Worm (Caenorhabditis elegans) whole organism, L3 larva: ENCODE results near the gene F32D8.8.

Experiments
- ZK546.5 ChIP-seq: sonication (generic microtip); optimal IDR thresholded peaks from 2 replicates; lab custom pipeline; 2017; ENCODE audit warnings: missing biosample characterization, missing genetic modification characterization
- ama-1 ChIP-seq: fragments of 150-350 bp; optimal IDR thresholded peaks from 2 replicates; lab custom pipeline; 2018
- ceh-16 ChIP-seq: sonication (generic microtip); optimal IDR thresholded peaks from 2 replicates; lab custom pipeline; 2017; ENCODE audit warnings: missing biosample characterization, missing genetic modification characterization
- ceh-28 ChIP-seq: fragments of 150-350 bp; optimal IDR thresholded peaks from 2 replicates; lab custom pipeline; 2014; ENCODE audit warnings: missing biosample characterization, missing genetic modification reagents, missing genetic modification characterization
- ceh-82 ChIP-seq: fragments of 150-350 bp; optimal IDR thresholded peaks from 2 replicates; lab custom pipeline; 2014; ENCODE audit warnings: missing biosample characterization, missing genetic modification characterization
- egl-5 ChIP-seq: fragments of 150-350 bp; optimal IDR thresholded peaks from 2 replicates; lab custom pipeline; 2017; ENCODE audit warnings: missing biosample characterization, missing genetic modification reagents, missing genetic modification characterization, inconsistent platforms
- elt-1 ChIP-seq: fragments of 150-350 bp; optimal IDR thresholded peaks from 2 replicates; lab custom pipeline; 2014; ENCODE audit warnings: missing biosample characterization, missing genetic modification characterization
- elt-2 ChIP-seq: sonication (generic microtip); optimal IDR thresholded peaks from 2 replicates; lab custom pipeline; 2016; ENCODE audit warnings: missing genetic modification reagents, mild to moderate bottlenecking, missing genetic modification characterization, missing compliant biosample characterization
- elt-3 ChIP-seq, 3 experiments: fragments of 150-350 bp in 1 of 3; sonication (generic microtip) in 2 of 3; optimal IDR thresholded peaks; 2 replicates in 2 of 3; 4 replicates in 1 of 3; lab custom pipeline; 2014 to 2017; ENCODE audit warnings: missing biosample characterization in 3 of 3, missing genetic modification characterization in 3 of 3
- eor-1 ChIP-seq, 2 experiments: fragments of 150-350 bp; optimal IDR thresholded peaks; 2 replicates each; lab custom pipeline; 2014 to 2018; ENCODE audit warnings: missing biosample characterization in 2 of 2, missing genetic modification characterization in 2 of 2
- fkh-10 ChIP-seq: sonication (generic microtip); optimal IDR thresholded peaks from 2 replicates; lab custom pipeline; 2017; ENCODE audit warnings: missing biosample characterization, missing genetic modification reagents, missing genetic modification characterization
- fkh-2 ChIP-seq: fragments of 150-350 bp; optimal IDR thresholded peaks from 2 replicates; lab custom pipeline; 2014; ENCODE audit warnings: missing biosample characterization, missing genetic modification reagents, missing genetic modification characterization
- hmg-11 ChIP-seq: sonication (generic microtip); optimal IDR thresholded peaks from 2 replicates; lab custom pipeline; 2016; ENCODE audit warnings: missing genetic modification characterization, missing compliant biosample characterization
- jun-1 ChIP-seq: fragments of 150-350 bp; optimal IDR thresholded peaks from 2 replicates; lab custom pipeline; 2014; ENCODE audit warnings: missing biosample characterization, missing genetic modification reagents, missing genetic modification characterization
- lin-15B ChIP-seq: fragments of 150-350 bp; optimal IDR thresholded peaks from 2 replicates; lab custom pipeline; 2014; ENCODE audit warnings: missing biosample characterization, missing genetic modification characterization
- mdl-1 ChIP-seq: fragments of 150-350 bp; optimal IDR thresholded peaks from 2 replicates; lab custom pipeline; 2014; ENCODE audit warnings: missing biosample characterization, missing genetic modification characterization
- mml-1 ChIP-seq: fragments of 150-350 bp; sonication (generic microtip); optimal IDR thresholded peaks from 3 replicates; lab custom pipeline; 2014; ENCODE audit warnings: missing biosample characterization, missing genetic modification characterization
- nfya-1 ChIP-seq: sonication (generic microtip); optimal IDR thresholded peaks from 2 replicates; lab custom pipeline; 2017; ENCODE audit warnings: missing genetic modification characterization, mild to moderate bottlenecking, missing compliant biosample characterization, antibody characterized with exemption, moderate library complexity; ENCODE audit not compliant: insufficient read depth
- nhr-11 ChIP-seq: fragments of 150-350 bp; optimal IDR thresholded peaks from 2 replicates; lab custom pipeline; 2014; ENCODE audit warnings: missing biosample characterization, missing genetic modification characterization
- nhr-12 ChIP-seq: fragments of 150-350 bp; optimal IDR thresholded peaks from 2 replicates; lab custom pipeline; 2014; ENCODE audit warnings: missing biosample characterization, missing genetic modification characterization
- nhr-23 ChIP-seq: fragments of 150-350 bp; optimal IDR thresholded peaks from 2 replicates; lab custom pipeline; 2014; ENCODE audit warnings: missing biosample characterization, missing genetic modification reagents, missing genetic modification characterization
- nhr-237 ChIP-seq: fragments of 150-350 bp; optimal IDR thresholded peaks from 2 replicates; lab custom pipeline; 2014; ENCODE audit warnings: missing biosample characterization, missing genetic modification characterization
- nhr-25 ChIP-seq: sonication (generic microtip); optimal IDR thresholded peaks from 2 replicates; lab custom pipeline; 2017; ENCODE audit warnings: missing biosample characterization, missing genetic modification characterization
- nhr-43 ChIP-seq: sonication (generic microtip); optimal IDR thresholded peaks from 2 replicates; lab custom pipeline; 2016; ENCODE audit warnings: mild to moderate bottlenecking, missing genetic modification characterization, missing compliant biosample characterization; ENCODE audit not compliant: poor library complexity, severe bottlenecking
- nhr-67 ChIP-seq: fragments of 150-350 bp; optimal IDR thresholded peaks from 2 replicates; lab custom pipeline; 2014; ENCODE audit warnings: missing biosample characterization, missing genetic modification characterization
- nhr-76 ChIP-seq: fragments of 150-350 bp; sonication (generic microtip); optimal IDR thresholded peaks from 5 replicates; lab custom pipeline; 2014; ENCODE audit warnings: missing biosample characterization, missing genetic modification characterization
- nhr-77 ChIP-seq: fragments of 150-350 bp; optimal IDR thresholded peaks from 2 replicates; lab custom pipeline; 2014; ENCODE audit warnings: missing biosample characterization, missing genetic modification characterization
- pha-4 ChIP-seq: fragments of 150-350 bp; optimal IDR thresholded peaks from 2 replicates; lab custom pipeline; 2014; ENCODE audit warnings: missing biosample characterization, missing genetic modification reagents, missing genetic modification characterization
- pqm-1 ChIP-seq: fragments of 150-350 bp; optimal IDR thresholded peaks from 2 replicates; lab custom pipeline; 2017; ENCODE audit warnings: missing biosample characterization, missing genetic modification characterization, inconsistent platforms
- sea-2 ChIP-seq: fragments of 150-350 bp; sonication (generic microtip); optimal IDR thresholded peaks from 4 replicates; lab custom pipeline; 2014; ENCODE audit warnings: missing biosample characterization, missing genetic modification reagents, missing genetic modification characterization
- tbx-2 ChIP-seq: sonication (generic microtip); optimal IDR thresholded peaks from 2 replicates; lab custom pipeline; 2016; ENCODE audit warnings: mild to moderate bottlenecking, missing genetic modification characterization, missing compliant biosample characterization
- unc-39 ChIP-seq: sonication (generic microtip); optimal IDR thresholded peaks from 4 replicates; lab custom pipeline; 2017; ENCODE audit warnings: missing biosample characterization, missing genetic modification characterization
- unc-62 ChIP-seq: fragments of 150-350 bp; sonication (generic microtip); optimal IDR thresholded peaks from 4 replicates; lab custom pipeline; 2014; ENCODE audit warnings: missing biosample characterization, missing genetic modification reagents, missing genetic modification characterization
- zag-1 ChIP-seq: fragments of 150-350 bp; optimal IDR thresholded peaks from 2 replicates; lab custom pipeline; 2014; ENCODE audit warnings: missing biosample characterization, missing genetic modification characterization
- ztf-11 ChIP-seq: fragments of 150-350 bp; optimal IDR thresholded peaks from 2 replicates; lab custom pipeline; 2014; ENCODE audit warnings: missing biosample characterization, missing genetic modification characterization
- ztf-4 ChIP-seq: fragments of 150-350 bp; optimal IDR thresholded peaks from 2 replicates; lab custom pipeline; 2014; ENCODE audit warnings: missing biosample characterization, missing genetic modification characterization

The F32D8.8 gene

ce11 chrV:10893510-10894128 is 9.0 kb downstream of the F32D8.8 start, which contains the start of gene F32D8.4:
F32D8.4 (minus strand) TSS chrV:10893560.
- TF ChIP-seq eor-1 (tag; optimal IDR thresholded peaks at IDR 0.05; lab: Kevin White, UChicago) = no peak
- no peak for TF ChIP-seq mdl-1 (tag; lab: Kevin White, UChicago)
- no peak for TF ChIP-seq nhr-25
- TF ChIP-seq tbx-2 (tag; lab: Kevin White, UChicago) = no peak
- no peak for TF ChIP-seq unc-62 (GFP tag; lab: Kevin White, UChicago)

ce11 chrV:10890980-10891379 is 11.6 kb downstream of the F32D8.8 start, which contains the start of gene F32D8.12:
F32D8.12 (minus strand) TSS chrV:10891027.
- no peak for TF ChIP-seq zag-1 (tag; lab: Kevin White, UChicago)
- TF ChIP-seq nhr-23 (tag; lab: Kevin White, UChicago) = peak; percentile 77
- TF ChIP-seq ceh-28 (tag; lab: Kevin White, UChicago) = peak; percentile 9
- TF ChIP-seq nhr-12 (tag; lab: Kevin White, UChicago) = no peak
- no peak for TF ChIP-seq eor-1 (tag; optimal IDR thresholded peaks at IDR 0.05; lab: Kevin White, UChicago)
- TF ChIP-seq elt-3 (tag; optimal IDR thresholded peaks at IDR 0.05; lab: Kevin White, UChicago) = no peak
- TF ChIP-seq nhr-25 = no peak
- peak; percentile 47 for TF ChIP-seq nfya-1 (tag; lab: Kevin White, UChicago)
- no peak for TF ChIP-seq nhr-237 (tag; lab: Kevin White, UChicago)
- peak; percentile 35 for TF ChIP-seq pha-4 (tag; lab: Kevin White, UChicago)
- no peak for TF ChIP-seq nhr-67
- TF ChIP-seq hmg-11 (tag; lab: Kevin White, UChicago) = no peak
- no peak for TF ChIP-seq fkh-2
- peak; percentile 39 for TF ChIP-seq elt-2 (tag; lab: Kevin White, UChicago)
- no peak for TF ChIP-seq nhr-11 (tag; lab: Kevin White, UChicago)
- TF ChIP-seq ceh-16 = no peak
- no peak for TF ChIP-seq lin-15B (tag; lab: Kevin White, UChicago)
- no peak for TF ChIP-seq egl-5 (tag; lab: Kevin White, UChicago)
- no peak for TF ChIP-seq nhr-77 (tag; lab: Kevin White, UChicago)
- no peak for TF ChIP-seq ceh-82 (tag; lab: Kevin White, UChicago)
- peak; percentile 65 for TF ChIP-seq nhr-43 (tag; lab: Kevin White, UChicago)
- peak; percentile 57 for TF ChIP-seq pqm-1
- TF ChIP-seq ZK546.5 (tag; lab: Kevin White, UChicago) = no peak
- TF ChIP-seq jun-1 = no peak
- TF ChIP-seq elt-1 (tag; lab: Kevin White, UChicago) = no peak

- no peak for TF ChIP-seq unc-39 (tag; lab: Kevin White, UChicago)
- TF ChIP-seq nhr-76 (tag; lab: Kevin White, UChicago) = no peak
- peak; percentile 63 for TF ChIP-seq ama-1 (lab: Kevin White, UChicago)
- no peak for TF ChIP-seq nhr-67
These were observed 12.8 kb downstream of the F32D8.8 start for ce11 chrV:10889774-10890173.

- TF ChIP-seq tbx-2 (tag; lab: Kevin White, UChicago) (no peak), fkh-10 (GFP tag; lab: Kevin White, UChicago) (no peak), nhr-237 (tag; lab: Kevin White, UChicago) (no peak), sea-2 (GFP tag; lab: Kevin White, UChicago) (no peak), nhr-12 (tag; lab: Kevin White, UChicago) (no peak), mml-1 (tag; lab: Kevin White, UChicago) (no peak), unc-62 (GFP tag; lab: Kevin White, UChicago) (no peak), ztf-11 (tag; lab: Kevin White, UChicago) (no peak), nhr-11 (tag; lab: Kevin White, UChicago) (no peak), ztf-4 (tag; lab: Kevin White, UChicago) (no peak)
These were observed 13.5 kb downstream of the F32D8.8 start, which contains the start of gene F32D8.11 for ce11 chrV:10889036-10889435. F32D8.11 (minus strand) TSS chrV:10889136.
